Worm (Caenorhabditis elegans): Measurements from ENCODE around the gene C43D7.4.

DNA sequence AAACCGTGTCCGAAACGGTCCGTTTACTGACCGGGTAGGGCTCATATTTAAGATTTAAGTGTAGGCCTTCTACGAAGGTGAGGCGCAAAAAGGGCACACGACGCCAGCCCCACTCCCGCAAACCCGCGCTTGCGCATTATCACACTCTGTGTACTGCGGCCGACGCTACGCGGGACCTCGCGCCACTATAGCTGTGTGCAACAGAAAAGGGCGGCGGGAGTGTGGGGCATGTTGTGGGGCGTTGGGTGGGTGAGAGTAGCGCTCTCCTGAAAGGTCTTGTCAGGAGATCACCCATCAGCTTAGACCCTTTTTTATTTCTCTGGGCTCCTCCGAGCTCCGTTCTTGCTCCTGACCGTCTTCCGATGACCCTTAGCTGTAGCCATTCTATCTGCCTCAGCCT is 14.2 kb downstream of the C43D7.4 start:
- TF ChIP-seq dao-5 (tag; optimal IDR thresholded peaks at IDR 0.05) (no peak), W03F9.2 (tag; optimal IDR thresholded peaks at IDR 0.05) (no peak), him-1 (tag; optimal IDR thresholded peaks at IDR 0.05) (no peak)

Data from whole organism, L4/young adult.